Fruit fly (Drosophila melanogaster) whole organism, embryonic: ENCODE results near the gene CG8668.

Experiments
- CG12104 ChIP-seq: fragments of 200-800 bp; sonication (Bioruptor generic); optimal IDR thresholded peaks from 3 replicates; lab custom pipeline; 2016; ENCODE audit warnings: missing biosample characterization, missing genetic modification characterization
- CG13775 ChIP-seq: fragments of 200-800 bp; sonication (Bioruptor generic); optimal IDR thresholded peaks from 3 replicates; lab custom pipeline; 2017; ENCODE audit warnings: missing biosample characterization, mild to moderate bottlenecking, missing genetic modification characterization
- CG14014 ChIP-seq: fragments of 200-800 bp; sonication (Bioruptor generic); IDR thresholded peaks from 2 replicates; pipeline ENCODE4 v1.3.6; 2022; ENCODE audit warnings: missing biosample characterization, missing genetic modification characterization
- CG17612 ChIP-seq: fragments of 200-800 bp; sonication (Bioruptor generic); IDR thresholded peaks from 2 replicates; pipeline ENCODE4 v1.3.6; 2022; ENCODE audit warnings: missing biosample characterization, missing genetic modification characterization
- CG17802 ChIP-seq: fragments of 200-800 bp; sonication (Bioruptor generic); optimal IDR thresholded peaks from 2 replicates; lab custom pipeline; 2018; ENCODE audit warnings: missing biosample characterization, mild to moderate bottlenecking, missing genetic modification characterization, moderate library complexity
- CG34376 ChIP-seq: fragments of 200-800 bp; sonication (Bioruptor generic); optimal IDR thresholded peaks from 2 replicates; lab custom pipeline; 2018; ENCODE audit warnings: missing biosample characterization, mild to moderate bottlenecking, missing genetic modification characterization
- CG3847 ChIP-seq: fragments of 200-800 bp; sonication (Bioruptor generic); IDR thresholded peaks from 2 replicates; pipeline ENCODE4 v1.3.6; 2022; ENCODE audit warnings: missing biosample characterization, missing genetic modification characterization
- CG4404 ChIP-seq: fragments of 200-800 bp; sonication (Bioruptor generic); IDR thresholded peaks from 2 replicates; pipeline ENCODE4 v1.3.6; 2022; ENCODE audit warnings: missing biosample characterization, missing genetic modification characterization
- CG4854 ChIP-seq: fragments of 200-800 bp; sonication (Bioruptor generic); optimal IDR thresholded peaks from 2 replicates; lab custom pipeline; 2016; ENCODE audit warnings: missing biosample characterization, missing genetic modification characterization, inconsistent platforms
- CG6175 ChIP-seq: fragments of 200-800 bp; sonication (Bioruptor generic); IDR thresholded peaks from 3 replicates; pipeline ENCODE4 v1.3.6; 2022; ENCODE audit warnings: missing biosample characterization, missing genetic modification characterization
- CG7745 ChIP-seq: fragments of 200-800 bp; sonication (Bioruptor generic); optimal IDR thresholded peaks from 2 replicates; lab custom pipeline; 2018; ENCODE audit warnings: missing biosample characterization, mild to moderate bottlenecking, missing genetic modification characterization, moderate library complexity
- CG7839 ChIP-seq: fragments of 200-800 bp; sonication (Bioruptor generic); optimal IDR thresholded peaks from 3 replicates; lab custom pipeline; 2018; ENCODE audit warnings: missing biosample characterization, mild to moderate bottlenecking, missing genetic modification characterization, moderate library complexity
- CG7928 ChIP-seq: fragments of 200-800 bp; sonication (Bioruptor generic); optimal IDR thresholded peaks from 2 replicates; lab custom pipeline; 2017; ENCODE audit warnings: missing biosample characterization, mild to moderate bottlenecking, missing genetic modification characterization
- CG8478 ChIP-seq: fragments of >200 bp; optimal IDR thresholded peaks from 2 replicates; lab custom pipeline; 2018
- Dref ChIP-seq: fragments of 200-800 bp; sonication (Bioruptor generic); IDR thresholded peaks from 2 replicates; pipeline ENCODE4 v1.3.6; 2022; ENCODE audit warnings: missing biosample characterization, missing genetic modification characterization
- Drgx ChIP-seq: fragments of 200-800 bp; sonication (Bioruptor generic); IDR thresholded peaks from 2 replicates; pipeline ENCODE4 v1.3.6; 2022; ENCODE audit warnings: missing biosample characterization, missing genetic modification characterization
- E2f2 ChIP-seq: fragments of 200-800 bp; sonication (Bioruptor generic); IDR thresholded peaks from 2 replicates; pipeline ENCODE4 v1.3.6; 2022; ENCODE audit warnings: missing biosample characterization, missing genetic modification characterization
- HHEX ChIP-seq: fragments of 200-800 bp; sonication (Bioruptor generic); optimal IDR thresholded peaks from 3 replicates; lab custom pipeline; 2017; ENCODE audit warnings: missing biosample characterization, mild to moderate bottlenecking, missing genetic modification characterization, missing genetic modification reagents
- HLH4C ChIP-seq: fragments of 200-800 bp; sonication (Bioruptor generic); IDR thresholded peaks from 3 replicates; pipeline ENCODE4 v1.3.6; 2022; ENCODE audit warnings: missing biosample characterization, missing genetic modification characterization; ENCODE audit not compliant: partially characterized antibody
- Hand ChIP-seq: fragments of 200-800 bp; sonication (Bioruptor generic); optimal IDR thresholded peaks from 2 replicates; lab custom pipeline; 2017; ENCODE audit warnings: mild to moderate bottlenecking, missing biosample characterization, missing genetic modification reagents, missing genetic modification characterization
- Hr78 ChIP-seq, 2 experiments: fragments of 200-800 bp in 1 of 2; fragments of >200 bp in 1 of 2; sonication (Bioruptor generic) in 1 of 2; optimal IDR thresholded peaks; 2 replicates each; lab custom pipeline; 2017 to 2019; ENCODE audit warnings: missing biosample characterization in 2 of 2, missing genetic modification characterization in 2 of 2, mild to moderate bottlenecking in 1 of 2, moderate library complexity in 1 of 2
- Jarid2 ChIP-seq: fragments of 200-800 bp; sonication (Bioruptor generic); optimal IDR thresholded peaks from 3 replicates; lab custom pipeline; 2017; ENCODE audit warnings: mild to moderate bottlenecking, missing biosample characterization, missing genetic modification reagents, missing genetic modification characterization
- Lim3 ChIP-seq: fragments of 200-800 bp; sonication (Bioruptor generic); IDR thresholded peaks from 2 replicates; pipeline ENCODE4 v1.3.6; 2022; ENCODE audit warnings: missing biosample characterization, missing genetic modification characterization
- MESR4 ChIP-seq: fragments of 200-800 bp; sonication (Bioruptor generic); optimal IDR thresholded peaks from 2 replicates; lab custom pipeline; 2018; ENCODE audit warnings: missing biosample characterization, mild to moderate bottlenecking, missing genetic modification characterization, moderate library complexity
- Meics ChIP-seq: fragments of 200-800 bp; sonication (Bioruptor generic); optimal IDR thresholded peaks from 2 replicates; lab custom pipeline; 2017; ENCODE audit warnings: missing biosample characterization, mild to moderate bottlenecking, missing genetic modification characterization
- Myb ChIP-seq: fragments of 200-800 bp; sonication (Bioruptor generic); optimal IDR thresholded peaks from 2 replicates; lab custom pipeline; 2016; ENCODE audit warnings: missing biosample characterization, missing genetic modification characterization
- Neu2 ChIP-seq: fragments of 200-800 bp; sonication (Bioruptor generic); optimal IDR thresholded peaks from 3 replicates; lab custom pipeline; 2016; ENCODE audit warnings: missing biosample characterization, missing genetic modification characterization, borderline replicate concordance
- Oaz ChIP-seq: fragments of 200-800 bp; sonication (Bioruptor generic); IDR thresholded peaks from 2 replicates; pipeline ENCODE4 v1.3.6; 2022; ENCODE audit warnings: missing biosample characterization, missing genetic modification characterization
- Optix ChIP-seq: fragments of 200-800 bp; sonication (Bioruptor generic); IDR thresholded peaks from 3 replicates; pipeline ENCODE4 v1.3.6; 2022; ENCODE audit warnings: missing biosample characterization, missing genetic modification characterization
- Sry-β ChIP-seq: fragments of 200-800 bp; sonication (Bioruptor generic); optimal IDR thresholded peaks from 2 replicates; lab custom pipeline; 2018; ENCODE audit warnings: missing biosample characterization, mild to moderate bottlenecking, missing genetic modification characterization, moderate library complexity
- Ssrp ChIP-seq: fragments of 200-800 bp; sonication (Bioruptor generic); optimal IDR thresholded peaks from 2 replicates; lab custom pipeline; 2018; ENCODE audit warnings: missing biosample characterization, mild to moderate bottlenecking, missing genetic modification characterization, moderate library complexity
- Trl ChIP-seq, 3 experiments: fragments of >200 bp in 2 of 3; fragments of 200-800 bp in 1 of 3; sonication (Bioruptor generic) in 1 of 3; optimal IDR thresholded peaks; 2 replicates in 1 of 3; 3 replicates in 2 of 3; lab custom pipeline; 2016 to 2017; ENCODE audit warnings: missing biosample characterization in 1 of 3, missing genetic modification characterization in 1 of 3
- Xrp1 ChIP-seq: fragments of 200-800 bp; sonication (Bioruptor generic); IDR thresholded peaks from 2 replicates; pipeline ENCODE4 v1.3.6; 2022; ENCODE audit warnings: missing biosample characterization, missing genetic modification characterization
- YL-1 ChIP-seq: fragments of 200-800 bp; sonication (Bioruptor generic); optimal IDR thresholded peaks from 3 replicates; lab custom pipeline; 2017; ENCODE audit warnings: missing biosample characterization, mild to moderate bottlenecking, missing genetic modification characterization
- crol ChIP-seq: fragments of 200-800 bp; sonication (Bioruptor generic); IDR thresholded peaks from 2 replicates; pipeline ENCODE4 v1.3.6; 2022; ENCODE audit warnings: missing biosample characterization, missing genetic modification characterization
- dpn ChIP-seq, 2 experiments: fragments of 200-800 bp; sonication (Bioruptor generic); optimal IDR thresholded peaks; 3 replicates each; lab custom pipeline; 2016; ENCODE audit warnings: missing biosample characterization in 2 of 2, missing genetic modification characterization in 2 of 2
- eve ChIP-seq, 2 experiments: fragments of >200 bp; optimal IDR thresholded peaks; 2 replicates each; lab custom pipeline; 2017; ENCODE audit warnings: missing biosample characterization in 2 of 2, missing genetic modification characterization in 2 of 2
- gce ChIP-seq: fragments of 200-800 bp; sonication (Bioruptor generic); IDR thresholded peaks from 3 replicates; pipeline ENCODE4 v1.3.6; 2022; ENCODE audit warnings: missing biosample characterization, missing genetic modification characterization
- gem ChIP-seq: fragments of 200-800 bp; sonication (Bioruptor generic); optimal IDR thresholded peaks from 2 replicates; lab custom pipeline; 2019; ENCODE audit warnings: missing biosample characterization, mild to moderate bottlenecking, missing genetic modification characterization, moderate library complexity
- hkb ChIP-seq, 2 experiments: fragments of 200-800 bp in 1 of 2; fragments of >200 bp in 1 of 2; sonication (Bioruptor generic) in 1 of 2; IDR thresholded peaks in 1 of 2; optimal IDR thresholded peaks in 1 of 2; 2 replicates each; pipeline versions ENCODE4 v1.3.6 to Lab custom; 2017 to 2022; ENCODE audit warnings: missing biosample characterization in 1 of 2, missing genetic modification characterization in 1 of 2
- p53 ChIP-seq: fragments of 200-800 bp; sonication (Bioruptor generic); optimal IDR thresholded peaks from 2 replicates; lab custom pipeline; 2016; ENCODE audit warnings: missing biosample characterization, missing genetic modification characterization
- pros ChIP-seq: fragments of 200-800 bp; sonication (Bioruptor generic); optimal IDR thresholded peaks from 3 replicates; lab custom pipeline; 2019; ENCODE audit warnings: missing biosample characterization, mild to moderate bottlenecking, missing genetic modification characterization, moderate library complexity
- sd ChIP-seq: fragments of 200-800 bp; sonication (Bioruptor generic); optimal IDR thresholded peaks from 3 replicates; lab custom pipeline; 2018; ENCODE audit warnings: missing biosample characterization, mild to moderate bottlenecking, missing genetic modification characterization, moderate library complexity
- seq ChIP-seq: fragments of 200-800 bp; sonication (Bioruptor generic); IDR thresholded peaks from 2 replicates; pipeline ENCODE4 v1.3.6; 2022; ENCODE audit warnings: missing biosample characterization, missing genetic modification characterization
- sob ChIP-seq: fragments of 200-800 bp; sonication (Bioruptor generic); IDR thresholded peaks from 2 replicates; pipeline ENCODE4 v1.3.6; 2022; ENCODE audit warnings: missing biosample characterization, missing genetic modification characterization
- toy ChIP-seq: fragments of 200-800 bp; sonication (Bioruptor generic); IDR thresholded peaks from 2 replicates; pipeline ENCODE4 v1.3.6; 2022; ENCODE audit warnings: missing biosample characterization, missing genetic modification characterization
- unc-4 ChIP-seq: fragments of 200-800 bp; sonication (Bioruptor generic); IDR thresholded peaks from 2 replicates; pipeline ENCODE4 v1.3.6; 2022; ENCODE audit warnings: missing biosample characterization, missing genetic modification characterization; ENCODE audit not compliant: partially characterized antibody
- usp ChIP-seq: fragments of >200 bp; optimal IDR thresholded peaks from 2 replicates; lab custom pipeline; 2017; ENCODE audit warnings: missing biosample characterization, missing genetic modification characterization
- zen ChIP-seq: fragments of 200-800 bp; sonication (Bioruptor generic); optimal IDR thresholded peaks from 3 replicates; lab custom pipeline; 2018; ENCODE audit warnings: missing biosample characterization, mild to moderate bottlenecking, missing genetic modification characterization, moderate library complexity
- zfh1 ChIP-seq: fragments of 200-800 bp; sonication (Bioruptor generic); IDR thresholded peaks from 3 replicates; pipeline ENCODE4 v1.3.6; 2022; ENCODE audit warnings: missing biosample characterization, missing genetic modification characterization

Gene CG8668

dm6 chr2L:8164219-8164618 is 37.4 kb downstream of the CG8668 start (continued):
- TF ChIP-seq Trl (optimal IDR thresholded peaks at IDR 0.05; lab: Kevin White, UChicago) = no peak
- TF ChIP-seq Trl (GFP tag; optimal IDR thresholded peaks at IDR 0.05; lab: Kevin White, UChicago) = peak; percentile 80
- TF ChIP-seq toy (GFP tag; lab: Robert Waterston, UW) = no peak
- no peak for TF ChIP-seq Dref
- TF ChIP-seq CG7928 (GFP tag; lab: Kevin White, UChicago) = no peak
- peak; percentile 65 for TF ChIP-seq CG7839
- TF ChIP-seq Lim3 (GFP tag; lab: Robert Waterston, UW) = no peak
- peak; percentile 76 for TF ChIP-seq Sry-β (GFP tag; lab: Kevin White, UChicago)
- TF ChIP-seq sob = peak; percentile 39; the same call in 1 of the 2 replicates
- TF ChIP-seq zen (tag; lab: Kevin White, UChicago) = peak; percentile 53
- TF ChIP-seq dpn (GFP tag; optimal IDR thresholded peaks at IDR 0.05; lab: Kevin White, UChicago) = peak; percentile 45 to 58
- TF ChIP-seq CG8478 = no peak
- TF ChIP-seq hkb (optimal IDR thresholded peaks at IDR 0.05; lab: Kevin White, UChicago) = no peak
- peak; percentile 87 for TF ChIP-seq hkb (GFP tag; IDR thresholded peaks at IDR 0.05; lab: Robert Waterston, UW)
- no peak for TF ChIP-seq CG34376 (GFP tag; lab: Kevin White, UChicago)
- no peak for TF ChIP-seq Optix (GFP tag; lab: Robert Waterston, UW)
- TF ChIP-seq eve (GFP tag; optimal IDR thresholded peaks at IDR 0.05; lab: Kevin White, UChicago) = peak in 1 of 2 experiments; percentile 37
- no peak for TF ChIP-seq usp (GFP tag; lab: Kevin White, UChicago)
- no peak for TF ChIP-seq crol
- TF ChIP-seq CG17612 (GFP tag; lab: Robert Waterston, UW) = 0 out of 2 replicates have a peak, but pooled peaks have one; percentile 27
- no peak for TF ChIP-seq unc-4 (GFP tag; lab: Robert Waterston, UW)
- TF ChIP-seq gem (tag; lab: Kevin White, UChicago) = peak; percentile 85
- TF ChIP-seq gce = peak; percentile 76; the same call in 2 of the 3 replicates
- no peak for TF ChIP-seq CG4404
- TF ChIP-seq Hr78 (GFP tag; optimal IDR thresholded peaks at IDR 0.05; lab: Kevin White, UChicago) = no peak
- TF ChIP-seq E2f2 (GFP tag; lab: Robert Waterston, UW) = peak; percentile 53; the same call in 1 of the 2 replicates
- no peak for TF ChIP-seq HLH4C (GFP tag; lab: Robert Waterston, UW)
- peak; percentile 52 for TF ChIP-seq CG13775
- TF ChIP-seq pros = no peak
- TF ChIP-seq CG6175 (GFP tag; lab: Robert Waterston, UW) = no peak
- TF ChIP-seq sd (tag; lab: Kevin White, UChicago) = no peak
- TF ChIP-seq Hand = no peak
- peak; percentile 41; the same call in 1 of the 2 replicates for TF ChIP-seq seq
- TF ChIP-seq CG7745 (tag; lab: Kevin White, UChicago) = peak; percentile 86
- TF ChIP-seq Xrp1 (GFP tag; lab: Robert Waterston, UW) = peak; percentile 90
- peak; percentile 83 for TF ChIP-seq HHEX
- TF ChIP-seq Jarid2 = peak; percentile 57
- no peak for TF ChIP-seq Drgx (GFP tag; lab: Robert Waterston, UW)
- TF ChIP-seq Myb (GFP tag; lab: Kevin White, UChicago) = no peak
- TF ChIP-seq CG4854 = peak; percentile 72
- TF ChIP-seq CG14014 (GFP tag; lab: Robert Waterston, UW) = peak; percentile 63; the same call in 1 of the 2 replicates
- no peak for TF ChIP-seq Neu2 (GFP tag; lab: Kevin White, UChicago)
- peak; percentile 1 for TF ChIP-seq MESR4 (GFP tag; lab: Kevin White, UChicago)
- peak; percentile 51 for TF ChIP-seq Ssrp (tag; lab: Kevin White, UChicago)
- TF ChIP-seq p53 (GFP tag; lab: Kevin White, UChicago) = peak; percentile 18
- peak; percentile 80 for TF ChIP-seq YL-1 (GFP tag; lab: Kevin White, UChicago)
- peak; percentile 86 for TF ChIP-seq CG12104
- TF ChIP-seq Meics = peak; percentile 46
- no peak for TF ChIP-seq Oaz (GFP tag; lab: Robert Waterston, UW)
- TF ChIP-seq CG17802 (tag; lab: Kevin White, UChicago) = peak; percentile 37
- no peak for TF ChIP-seq CG3847 (GFP tag; lab: Robert Waterston, UW)
- TF ChIP-seq zfh1 (GFP tag; lab: Robert Waterston, UW) = peak; percentile 88
